Worm (Caenorhabditis elegans) whole organism, L3 larva: ENCODE results near the gene F20D1.22.

ENCODE experiments used
- R02D3.7 ChIP-seq: fragments of 150-350 bp; optimal IDR thresholded peaks from 2 replicates; lab custom pipeline; 2014; ENCODE audit warnings: missing biosample characterization, missing genetic modification characterization
- ZK546.5 ChIP-seq: sonication (generic microtip); optimal IDR thresholded peaks from 2 replicates; lab custom pipeline; 2017; ENCODE audit warnings: missing biosample characterization, missing genetic modification characterization
- aly-2 ChIP-seq: fragments of 150-350 bp; optimal IDR thresholded peaks from 2 replicates; lab custom pipeline; 2014; ENCODE audit warnings: missing biosample characterization, missing genetic modification characterization
- ama-1 ChIP-seq: fragments of 150-350 bp; optimal IDR thresholded peaks from 2 replicates; lab custom pipeline; 2018
- ceh-16 ChIP-seq: sonication (generic microtip); optimal IDR thresholded peaks from 2 replicates; lab custom pipeline; 2017; ENCODE audit warnings: missing biosample characterization, missing genetic modification characterization
- ceh-28 ChIP-seq: fragments of 150-350 bp; optimal IDR thresholded peaks from 2 replicates; lab custom pipeline; 2014; ENCODE audit warnings: missing biosample characterization, missing genetic modification reagents, missing genetic modification characterization
- ceh-82 ChIP-seq: fragments of 150-350 bp; optimal IDR thresholded peaks from 2 replicates; lab custom pipeline; 2014; ENCODE audit warnings: missing biosample characterization, missing genetic modification characterization
- ceh-9 ChIP-seq: sonication (generic microtip); optimal IDR thresholded peaks from 2 replicates; lab custom pipeline; 2018; ENCODE audit warnings: missing biosample characterization, missing genetic modification characterization
- daf-12 ChIP-seq: fragments of 150-350 bp; optimal IDR thresholded peaks from 2 replicates; lab custom pipeline; 2014; ENCODE audit warnings: missing biosample characterization, missing genetic modification reagents, missing genetic modification characterization
- egl-27 ChIP-seq: sonication (generic microtip); optimal IDR thresholded peaks from 4 replicates; lab custom pipeline; 2017; ENCODE audit warnings: missing biosample characterization, missing genetic modification reagents, missing genetic modification characterization
- elt-1 ChIP-seq: fragments of 150-350 bp; optimal IDR thresholded peaks from 2 replicates; lab custom pipeline; 2014; ENCODE audit warnings: missing biosample characterization, missing genetic modification characterization
- elt-2 ChIP-seq: sonication (generic microtip); optimal IDR thresholded peaks from 2 replicates; lab custom pipeline; 2016; ENCODE audit warnings: missing genetic modification reagents, mild to moderate bottlenecking, missing genetic modification characterization, missing compliant biosample characterization
- elt-3 ChIP-seq, 3 experiments: fragments of 150-350 bp in 1 of 3; sonication (generic microtip) in 2 of 3; optimal IDR thresholded peaks; 2 replicates in 2 of 3; 4 replicates in 1 of 3; lab custom pipeline; 2014 to 2017; ENCODE audit warnings: missing biosample characterization in 3 of 3, missing genetic modification characterization in 3 of 3
- eor-1 ChIP-seq, 2 experiments: fragments of 150-350 bp; optimal IDR thresholded peaks; 2 replicates each; lab custom pipeline; 2014 to 2018; ENCODE audit warnings: missing biosample characterization in 2 of 2, missing genetic modification characterization in 2 of 2
- fkh-10 ChIP-seq: sonication (generic microtip); optimal IDR thresholded peaks from 2 replicates; lab custom pipeline; 2017; ENCODE audit warnings: missing biosample characterization, missing genetic modification reagents, missing genetic modification characterization
- fos-1 ChIP-seq: fragments of 150-350 bp; optimal IDR thresholded peaks from 2 replicates; lab custom pipeline; 2014; ENCODE audit warnings: missing biosample characterization, missing genetic modification characterization
- lin-15B ChIP-seq: fragments of 150-350 bp; optimal IDR thresholded peaks from 2 replicates; lab custom pipeline; 2014; ENCODE audit warnings: missing biosample characterization, missing genetic modification characterization
- lin-39 ChIP-seq: fragments of 150-350 bp; optimal IDR thresholded peaks from 2 replicates; lab custom pipeline; 2018; ENCODE audit warnings: missing biosample characterization, missing genetic modification reagents, missing genetic modification characterization
- lsy-12 ChIP-seq: sonication (generic microtip); optimal IDR thresholded peaks from 2 replicates; lab custom pipeline; 2016; ENCODE audit warnings: mild to moderate bottlenecking, missing genetic modification characterization, missing compliant biosample characterization
- mdl-1 ChIP-seq: fragments of 150-350 bp; optimal IDR thresholded peaks from 2 replicates; lab custom pipeline; 2014; ENCODE audit warnings: missing biosample characterization, missing genetic modification characterization
- mml-1 ChIP-seq: fragments of 150-350 bp; sonication (generic microtip); optimal IDR thresholded peaks from 3 replicates; lab custom pipeline; 2014; ENCODE audit warnings: missing biosample characterization, missing genetic modification characterization
- nhr-11 ChIP-seq: fragments of 150-350 bp; optimal IDR thresholded peaks from 2 replicates; lab custom pipeline; 2014; ENCODE audit warnings: missing biosample characterization, missing genetic modification characterization
- nhr-12 ChIP-seq: fragments of 150-350 bp; optimal IDR thresholded peaks from 2 replicates; lab custom pipeline; 2014; ENCODE audit warnings: missing biosample characterization, missing genetic modification characterization
- nhr-23 ChIP-seq: fragments of 150-350 bp; optimal IDR thresholded peaks from 2 replicates; lab custom pipeline; 2014; ENCODE audit warnings: missing biosample characterization, missing genetic modification reagents, missing genetic modification characterization
- nhr-76 ChIP-seq: fragments of 150-350 bp; sonication (generic microtip); optimal IDR thresholded peaks from 5 replicates; lab custom pipeline; 2014; ENCODE audit warnings: missing biosample characterization, missing genetic modification characterization
- nhr-77 ChIP-seq: fragments of 150-350 bp; optimal IDR thresholded peaks from 2 replicates; lab custom pipeline; 2014; ENCODE audit warnings: missing biosample characterization, missing genetic modification characterization
- pqm-1 ChIP-seq: fragments of 150-350 bp; optimal IDR thresholded peaks from 2 replicates; lab custom pipeline; 2017; ENCODE audit warnings: missing biosample characterization, missing genetic modification characterization, inconsistent platforms
- sea-2 ChIP-seq: fragments of 150-350 bp; sonication (generic microtip); optimal IDR thresholded peaks from 4 replicates; lab custom pipeline; 2014; ENCODE audit warnings: missing biosample characterization, missing genetic modification reagents, missing genetic modification characterization
- snpc-4 ChIP-seq: fragments of 150-350 bp; optimal IDR thresholded peaks from 2 replicates; lab custom pipeline; 2014; ENCODE audit warnings: missing biosample characterization, missing genetic modification characterization
- tbx-2 ChIP-seq: sonication (generic microtip); optimal IDR thresholded peaks from 2 replicates; lab custom pipeline; 2016; ENCODE audit warnings: mild to moderate bottlenecking, missing genetic modification characterization, missing compliant biosample characterization
- unc-39 ChIP-seq: sonication (generic microtip); optimal IDR thresholded peaks from 4 replicates; lab custom pipeline; 2017; ENCODE audit warnings: missing biosample characterization, missing genetic modification characterization
- ztf-11 ChIP-seq: fragments of 150-350 bp; optimal IDR thresholded peaks from 2 replicates; lab custom pipeline; 2014; ENCODE audit warnings: missing biosample characterization, missing genetic modification characterization
- ztf-4 ChIP-seq: fragments of 150-350 bp; optimal IDR thresholded peaks from 2 replicates; lab custom pipeline; 2014; ENCODE audit warnings: missing biosample characterization, missing genetic modification characterization

The F20D1.22 gene

ce11 chrX:14959393-14960073 lies 7.1 kb upstream of the F20D1.22 start:
- TF ChIP-seq egl-27 (tag; lab: Kevin White, UChicago), result no peak
- TF ChIP-seq mdl-1, result no peak
- TF ChIP-seq ceh-9 (tag; lab: Kevin White, UChicago), result no peak
- no peak for TF ChIP-seq ceh-16 (tag; lab: Kevin White, UChicago)
- no peak for TF ChIP-seq lin-39 (tag; lab: Kevin White, UChicago)
- no peak for TF ChIP-seq fos-1 (tag; lab: Kevin White, UChicago)
- no peak for TF ChIP-seq nhr-12
- TF ChIP-seq, all 47 proteins: peak for 0

- TF ChIP-seq ceh-28 (tag; lab: Kevin White, UChicago) (no peak), unc-39 (no peak), snpc-4 (tag; lab: Kevin White, UChicago) (no peak), elt-2 (tag; lab: Kevin White, UChicago) (no peak), nhr-23 (no peak), nhr-11 (tag; lab: Kevin White, UChicago) (no peak), aly-2 (tag; lab: Kevin White, UChicago) (no peak)
Observed at ce11 chrX:14960841-14961240, 5.8 kb upstream of the F20D1.22 start.

ce11 chrX:14961471-14961870 lies 5.1 kb upstream of the F20D1.22 start, which contains the start of gene idpp-3:
TSS of gene idpp-3 (minus strand) at chrX:14961571.
- TF ChIP-seq egl-27 (tag; lab: Kevin White, UChicago) (no peak), ceh-28 (tag; lab: Kevin White, UChicago) (no peak), tbx-2 (tag; lab: Kevin White, UChicago) (no peak), snpc-4 (tag; lab: Kevin White, UChicago) (no peak), fkh-10 (no peak), lin-15B (no peak), ztf-11 (tag; lab: Kevin White, UChicago) (no peak), elt-3 (tag; optimal IDR thresholded peaks at IDR 0.05; lab: Kevin White, UChicago) (no peak), nhr-76 (tag; lab: Kevin White, UChicago) (no peak), sea-2 (GFP tag; lab: Kevin White, UChicago) (no peak), daf-12 (tag; lab: Kevin White, UChicago) (no peak), ZK546.5 (tag; lab: Kevin White, UChicago) (no peak), lsy-12 (tag; lab: Kevin White, UChicago) (no peak), ama-1 (lab: Kevin White, UChicago) (no peak), nhr-11 (tag; lab: Kevin White, UChicago) (no peak), R02D3.7 (tag; lab: Kevin White, UChicago) (no peak)

- TF ChIP-seq nhr-11 (tag; lab: Kevin White, UChicago), result no peak
- no peak for TF ChIP-seq ceh-9 (tag; lab: Kevin White, UChicago)
Observed at ce11 chrX:14962456-14962855, 4.2 kb upstream of the F20D1.22 start, which contains the start of gene rgs-10. TSS of gene rgs-10 (plus strand) at chrX:14962756.

ce11 chrX:14964253-14964652 lies 2.4 kb upstream of the F20D1.22 start, which contains the start of gene rgs-11:
TSS of gene rgs-11 (plus strand) at chrX:14964553.
- TF ChIP-seq ztf-4 (tag; lab: Kevin White, UChicago) (no peak), pqm-1 (no peak), nhr-77 (no peak), fkh-10 (no peak), lin-39 (tag; lab: Kevin White, UChicago) (no peak), egl-27 (tag; lab: Kevin White, UChicago) (no peak), snpc-4 (tag; lab: Kevin White, UChicago) (no peak), ceh-16 (tag; lab: Kevin White, UChicago) (no peak), elt-1 (tag; lab: Kevin White, UChicago) (no peak)

- no peak for TF ChIP-seq ceh-28 (tag; lab: Kevin White, UChicago)
- TF ChIP-seq mdl-1, result no peak
- TF ChIP-seq sea-2 (GFP tag; lab: Kevin White, UChicago), result no peak
- no peak for TF ChIP-seq snpc-4 (tag; lab: Kevin White, UChicago)
- no peak for TF ChIP-seq nhr-11 (tag; lab: Kevin White, UChicago)
- no peak for TF ChIP-seq pqm-1
- TF ChIP-seq nhr-77, result no peak
- no peak for TF ChIP-seq elt-2 (tag; lab: Kevin White, UChicago)
- no peak for TF ChIP-seq lin-39 (tag; lab: Kevin White, UChicago)
- no peak for TF ChIP-seq mml-1 (tag; lab: Kevin White, UChicago)
- TF ChIP-seq eor-1 (tag; optimal IDR thresholded peaks at IDR 0.05; lab: Kevin White, UChicago), result no peak
- no peak for TF ChIP-seq ztf-11 (tag; lab: Kevin White, UChicago)
- no peak for TF ChIP-seq nhr-12
- no peak for TF ChIP-seq ceh-82 (tag; lab: Kevin White, UChicago)
- no peak for TF ChIP-seq ceh-16 (tag; lab: Kevin White, UChicago)
Observed at ce11 chrX:14965761-14966160, 854 bp upstream of the F20D1.22 start, which contains the start of gene F45B8.5. TSS of gene F45B8.5 (plus strand) at chrX:14966061.
